Worm (Caenorhabditis elegans) whole organism, L1 larva: ENCODE measurements around the gene R04A9.1.
A peak's percentile ranks its signal among the peaks of the same experiment; 100 is the strongest.

ENCODE experiments used
- C34B4.2 ChIP-seq: sonication (generic microtip); optimal IDR thresholded peaks from 2 replicates; lab custom pipeline; 2017; ENCODE audit warnings: mild to moderate bottlenecking, missing genetic modification characterization, missing compliant biosample characterization
- F16B12.6 ChIP-seq: fragments of 150-350 bp; optimal IDR thresholded peaks from 2 replicates; lab custom pipeline; 2014; ENCODE audit warnings: missing biosample characterization, missing genetic modification characterization
- alr-1 ChIP-seq: fragments of 200-800 bp; sonication (Bioruptor generic); optimal IDR thresholded peaks from 2 replicates; lab custom pipeline; 2018; ENCODE audit warnings: borderline replicate concordance, mild to moderate bottlenecking, missing genetic modification characterization, missing compliant biosample characterization
- ceh-8 ChIP-seq: fragments of 200-800 bp; sonication (Bioruptor generic); optimal IDR thresholded peaks from 2 replicates; lab custom pipeline; 2018; ENCODE audit warnings: mild to moderate bottlenecking, missing genetic modification characterization, moderate library complexity, missing compliant biosample characterization
- ceh-82 ChIP-seq, 3 experiments: fragments of 150-350 bp in 1 of 3; sonication (generic microtip) in 2 of 3; optimal IDR thresholded peaks; 2 replicates each; lab custom pipeline; 2014 to 2017; ENCODE audit warnings: missing biosample characterization in 3 of 3, missing genetic modification characterization in 3 of 3
- ceh-88 ChIP-seq: fragments of 200-800 bp; sonication (Bioruptor generic); IDR thresholded peaks from 2 replicates; pipeline ENCODE4 v1.3.6; 2022; ENCODE audit warnings: missing genetic modification characterization, missing compliant biosample characterization
- ceh-90 ChIP-seq: sonication (generic microtip); optimal IDR thresholded peaks from 2 replicates; lab custom pipeline; 2016; ENCODE audit warnings: missing genetic modification characterization, missing compliant biosample characterization
- dpl-1 ChIP-seq, 3 experiments: fragments of 150-350 bp in 2 of 3; sonication (generic microtip) in 1 of 3; optimal IDR thresholded peaks; 2 replicates each; lab custom pipeline; 2014 to 2017; ENCODE audit warnings: missing biosample characterization in 3 of 3, missing genetic modification characterization in 3 of 3, missing genetic modification reagents in 3 of 3
- egl-27 ChIP-seq, 2 experiments: fragments of 150-350 bp in 1 of 2; sonication (generic microtip); optimal IDR thresholded peaks; 3 replicates each; lab custom pipeline; 2017 to 2018; ENCODE audit warnings: missing biosample characterization in 2 of 2, missing genetic modification characterization in 2 of 2, missing genetic modification reagents in 2 of 2
- elt-2 ChIP-seq: sonication (generic microtip); optimal IDR thresholded peaks from 2 replicates; lab custom pipeline; 2016; ENCODE audit warnings: missing genetic modification characterization, mild to moderate bottlenecking, inconsistent platforms, missing compliant biosample characterization, missing genetic modification reagents
- jun-1 ChIP-seq: fragments of 150-350 bp; optimal IDR thresholded peaks from 2 replicates; lab custom pipeline; 2014; ENCODE audit warnings: missing biosample characterization, missing genetic modification reagents, missing genetic modification characterization
- lin-14 ChIP-seq: fragments of 200-800 bp; sonication (Bioruptor generic); optimal IDR thresholded peaks from 2 replicates; lab custom pipeline; 2018; ENCODE audit warnings: mild to moderate bottlenecking, missing genetic modification characterization, moderate library complexity, missing compliant biosample characterization
- lin-35 ChIP-seq, 2 experiments: fragments of 150-350 bp; optimal IDR thresholded peaks; 2 replicates each; lab custom pipeline; 2014; ENCODE audit warnings: missing biosample characterization in 2 of 2, missing genetic modification characterization in 2 of 2, missing genetic modification reagents in 2 of 2
- lir-3 ChIP-seq: sonication (generic microtip); optimal IDR thresholded peaks from 2 replicates; lab custom pipeline; 2016; ENCODE audit warnings: mild to moderate bottlenecking, missing genetic modification characterization, moderate library complexity, missing compliant biosample characterization; ENCODE audit not compliant: poor library complexity
- lsy-2 ChIP-seq, 2 experiments: fragments of 150-350 bp; optimal IDR thresholded peaks; 2 replicates each; lab custom pipeline; 2014; ENCODE audit warnings: missing biosample characterization in 2 of 2, missing genetic modification characterization in 2 of 2
- mdl-1 ChIP-seq, 2 experiments: fragments of 150-350 bp; optimal IDR thresholded peaks; 2 replicates each; lab custom pipeline; 2014 to 2017; ENCODE audit warnings: missing biosample characterization in 2 of 2, missing genetic modification characterization in 2 of 2, inconsistent platforms in 1 of 2
- nhr-12 ChIP-seq: sonication (generic microtip); optimal IDR thresholded peaks from 2 replicates; lab custom pipeline; 2017; ENCODE audit warnings: missing biosample characterization, missing genetic modification characterization
- nhr-20 ChIP-seq: sonication (generic microtip); optimal IDR thresholded peaks from 2 replicates; lab custom pipeline; 2016; ENCODE audit warnings: mild to moderate bottlenecking, missing genetic modification characterization, missing compliant biosample characterization
- nhr-71 ChIP-seq: sonication (generic microtip); optimal IDR thresholded peaks from 2 replicates; lab custom pipeline; 2016; ENCODE audit warnings: mild to moderate bottlenecking, missing genetic modification characterization, moderate library complexity, missing compliant biosample characterization
- nhr-76 ChIP-seq: sonication (generic microtip); optimal IDR thresholded peaks from 2 replicates; lab custom pipeline; 2017; ENCODE audit warnings: missing biosample characterization, missing genetic modification characterization
- nhr-77 ChIP-seq: fragments of 150-350 bp; optimal IDR thresholded peaks from 2 replicates; lab custom pipeline; 2014; ENCODE audit warnings: missing biosample characterization, missing genetic modification characterization
- nhr-84 ChIP-seq: sonication (generic microtip); optimal IDR thresholded peaks from 2 replicates; lab custom pipeline; 2017; ENCODE audit warnings: missing biosample characterization, missing genetic modification characterization
- nhr-90 ChIP-seq: sonication (generic microtip); optimal IDR thresholded peaks from 2 replicates; lab custom pipeline; 2016; ENCODE audit warnings: mild to moderate bottlenecking, missing genetic modification characterization, missing compliant biosample characterization; ENCODE audit not compliant: poor library complexity
- pag-3 ChIP-seq: sonication (generic microtip); optimal IDR thresholded peaks from 2 replicates; lab custom pipeline; 2017; ENCODE audit warnings: missing genetic modification characterization, mild to moderate bottlenecking, missing compliant biosample characterization, antibody characterized with exemption, borderline replicate concordance; ENCODE audit not compliant: insufficient read depth
- rnt-1 ChIP-seq: sonication (generic microtip); optimal IDR thresholded peaks from 2 replicates; lab custom pipeline; 2016; ENCODE audit warnings: mild to moderate bottlenecking, missing genetic modification characterization, moderate library complexity, missing compliant biosample characterization
- skn-1 ChIP-seq: fragments of 150-350 bp; optimal IDR thresholded peaks from 2 replicates; lab custom pipeline; 2014; ENCODE audit warnings: missing biosample characterization, missing genetic modification characterization
- sox-4 ChIP-seq: sonication (generic microtip); optimal IDR thresholded peaks from 2 replicates; lab custom pipeline; 2016; ENCODE audit warnings: missing genetic modification characterization, missing compliant biosample characterization
- sup-37 ChIP-seq: fragments of 200-800 bp; sonication (Bioruptor generic); optimal IDR thresholded peaks from 2 replicates; lab custom pipeline; 2018; ENCODE audit warnings: mild to moderate bottlenecking, missing genetic modification characterization, missing compliant biosample characterization
- swsn-7 ChIP-seq: sonication (generic microtip); optimal IDR thresholded peaks from 2 replicates; lab custom pipeline; 2016; ENCODE audit warnings: missing genetic modification characterization, missing compliant biosample characterization
- tbx-2 ChIP-seq: sonication (generic microtip); optimal IDR thresholded peaks from 2 replicates; lab custom pipeline; 2016; ENCODE audit warnings: missing genetic modification characterization, missing compliant biosample characterization
- unc-86 ChIP-seq: sonication (generic microtip); optimal IDR thresholded peaks from 2 replicates; lab custom pipeline; 2016; ENCODE audit warnings: missing genetic modification characterization, missing compliant biosample characterization
- unc-98 ChIP-seq: fragments of 200-800 bp; sonication (Bioruptor generic); IDR thresholded peaks from 2 replicates; pipeline ENCODE4 v1.3.6; 2022; ENCODE audit warnings: missing genetic modification characterization, missing compliant biosample characterization
- vab-15 ChIP-seq: sonication (generic microtip); optimal IDR thresholded peaks from 2 replicates; lab custom pipeline; 2017; ENCODE audit warnings: missing genotype, mild to moderate bottlenecking, missing genetic modification characterization, missing compliant biosample characterization
- zag-1 ChIP-seq: fragments of 150-350 bp; optimal IDR thresholded peaks from 2 replicates; lab custom pipeline; 2014; ENCODE audit warnings: missing biosample characterization, missing genetic modification characterization

The R04A9.1 gene

DNA sequence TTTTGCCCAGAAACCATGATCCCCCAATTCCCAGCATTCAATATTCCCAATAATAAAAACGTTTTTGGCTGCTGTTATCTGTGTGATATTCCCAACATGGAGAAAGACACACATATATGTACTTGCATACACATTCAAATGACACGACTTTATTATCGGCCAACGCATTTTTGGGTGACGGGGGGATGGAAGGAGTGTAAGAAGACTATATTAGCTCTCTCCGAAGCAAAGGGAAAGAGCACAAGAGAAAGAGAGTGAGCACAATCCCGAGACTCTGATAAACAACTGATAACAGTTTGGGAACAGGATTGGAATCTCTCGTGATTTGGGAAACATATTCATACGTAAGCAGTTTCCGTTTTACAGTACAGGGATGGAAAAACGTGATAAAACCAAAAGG, 35.7 kb downstream of the R04A9.1 start (continued):
- TF ChIP-seq lsy-2 (tag; optimal IDR thresholded peaks at IDR 0.05; lab: Kevin White, UChicago) = no peak
- no peak for TF ChIP-seq nhr-77 (tag; lab: Kevin White, UChicago)
- peak; percentile 8 for TF ChIP-seq nhr-71
- no peak for TF ChIP-seq lir-3 (tag; lab: Kevin White, UChicago)
- no peak for TF ChIP-seq sox-4 (tag; lab: Kevin White, UChicago)
- TF ChIP-seq mdl-1 (tag; optimal IDR thresholded peaks at IDR 0.05; lab: Kevin White, UChicago) = no peak
- no peak for TF ChIP-seq dpl-1 (GFP tag; optimal IDR thresholded peaks at IDR 0.05; lab: Kevin White, UChicago)
- no peak for TF ChIP-seq ceh-8 (GFP tag; lab: Kevin White, UChicago)
- no peak for TF ChIP-seq F16B12.6
- no peak for TF ChIP-seq alr-1 (tag; lab: Kevin White, UChicago)
- peak in 1 of 2 experiments; percentile 38 for TF ChIP-seq lin-35 (GFP tag; optimal IDR thresholded peaks at IDR 0.05; lab: Kevin White, UChicago)
- TF ChIP-seq skn-1 (tag; lab: Kevin White, UChicago) = no peak
- TF ChIP-seq tbx-2 = no peak
- no peak for TF ChIP-seq nhr-20 (tag; lab: Kevin White, UChicago)
- peak; percentile 33 for TF ChIP-seq jun-1 (tag; lab: Kevin White, UChicago)
- TF ChIP-seq nhr-12 (tag; lab: Kevin White, UChicago) = no peak
- TF ChIP-seq unc-86 (tag; lab: Kevin White, UChicago) = no peak
- no peak for TF ChIP-seq zag-1
- no peak for TF ChIP-seq ceh-88
- TF ChIP-seq lin-14 (GFP tag; lab: Kevin White, UChicago) = no peak
- no peak for TF ChIP-seq egl-27 (tag; optimal IDR thresholded peaks at IDR 0.05; lab: Kevin White, UChicago)
- TF ChIP-seq ceh-82 (tag; optimal IDR thresholded peaks at IDR 0.05; lab: Kevin White, UChicago) = no peak
- no peak for TF ChIP-seq swsn-7
- peak; percentile 40 for TF ChIP-seq nhr-90 (tag; lab: Kevin White, UChicago)
- TF ChIP-seq pag-3 (tag; lab: Kevin White, UChicago) = no peak
- TF ChIP-seq C34B4.2 (tag; lab: Kevin White, UChicago) = no peak

DNA sequence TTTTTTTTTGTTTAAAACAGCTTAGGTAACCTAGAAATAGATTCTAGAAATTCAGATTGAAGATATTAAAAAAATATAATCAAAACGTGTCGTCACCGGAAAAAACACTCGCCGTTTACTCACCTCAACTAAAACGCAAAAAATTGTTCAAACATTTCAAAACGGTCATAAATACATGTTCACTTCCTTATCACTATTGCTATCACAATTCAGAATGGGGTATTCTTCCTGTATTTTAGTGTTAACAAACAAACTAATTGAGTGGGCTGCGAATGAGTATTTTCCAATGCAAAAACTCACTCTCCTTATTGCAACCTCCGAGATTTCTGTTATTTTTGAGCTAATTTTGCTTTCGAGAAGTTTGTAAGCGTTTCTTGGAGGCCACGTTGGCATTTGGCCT, 45.1 kb downstream of the R04A9.1 start, which contains the start of gene F52D1.2:
Gene F52D1.2, minus strand, starts transcription at position 393 of the 400 bp plus-strand sequence.
- TF ChIP-seq elt-2 (tag; lab: Kevin White, UChicago) (no peak), ceh-90 (no peak), swsn-7 (no peak), dpl-1 (GFP tag; optimal IDR thresholded peaks at IDR 0.05; lab: Kevin White, UChicago) (no peak), unc-98 (no peak), rnt-1 (tag; lab: Kevin White, UChicago) (no peak), F16B12.6 (no peak), nhr-76 (tag; lab: Kevin White, UChicago) (no peak), ceh-82 (tag; optimal IDR thresholded peaks at IDR 0.05; lab: Kevin White, UChicago) (no peak), nhr-71 (no peak), ceh-88 (no peak), nhr-84 (tag; lab: Kevin White, UChicago) (no peak), sup-37 (GFP tag; lab: Kevin White, UChicago) (no peak), vab-15 (tag; lab: Kevin White, UChicago) (no peak)
